Worm (Caenorhabditis elegans) whole organism, midembryonic: ENCODE measurements around the gene ttm-2.

Source experiments
- T22C8.4 ChIP-seq: fragments of 200-800 bp; sonication (Bioruptor generic); IDR thresholded peaks from 2 replicates; pipeline ENCODE4 v1.3.6; 2022; ENCODE audit warnings: missing genetic modification characterization, missing compliant biosample characterization
- cog-1 ChIP-seq: sonication (generic microtip); optimal IDR thresholded peaks from 2 replicates; lab custom pipeline; 2016; ENCODE audit warnings: missing genetic modification characterization, missing compliant biosample characterization
- flt-1 ChIP-seq: fragments of 200-800 bp; sonication (Bioruptor generic); IDR thresholded peaks from 2 replicates; pipeline ENCODE4 v1.3.6; 2022; ENCODE audit warnings: missing genetic modification characterization, missing compliant biosample characterization
- klf-2 ChIP-seq: fragments of 200-800 bp; sonication (Bioruptor generic); conservative IDR thresholded peaks from 2 replicates; pipeline ENCODE4 v1.3.6; 2022; ENCODE audit warnings: missing genetic modification reagents, missing genetic modification characterization, missing compliant biosample characterization
- med-1 ChIP-seq: sonication (generic microtip); optimal IDR thresholded peaks from 2 replicates; lab custom pipeline; 2017; ENCODE audit warnings: missing genetic modification characterization, mild to moderate bottlenecking, missing compliant biosample characterization, antibody characterized with exemption, missing genetic modification reagents; ENCODE audit not compliant: insufficient read depth
- ref-1 ChIP-seq: fragments of 200-800 bp; sonication (Bioruptor generic); conservative IDR thresholded peaks from 2 replicates; pipeline ENCODE4 v1.3.6; 2022; ENCODE audit warnings: missing genetic modification reagents, missing genetic modification characterization, missing compliant biosample characterization
- tab-1 ChIP-seq: fragments of 200-800 bp; sonication (Bioruptor generic); IDR thresholded peaks from 2 replicates; pipeline ENCODE4 v1.3.6; 2022; ENCODE audit warnings: missing genetic modification characterization, missing compliant biosample characterization
- ztf-23 ChIP-seq: fragments of 200-800 bp; sonication (Bioruptor generic); IDR thresholded peaks from 2 replicates; pipeline ENCODE4 v1.3.6; 2022; ENCODE audit warnings: missing genetic modification reagents, missing genetic modification characterization, missing compliant biosample characterization
- ztf-29 ChIP-seq: fragments of 200-800 bp; sonication (Bioruptor generic); IDR thresholded peaks from 2 replicates; pipeline ENCODE4 v1.3.6; 2022; ENCODE audit warnings: missing genetic modification reagents, missing genetic modification characterization, missing compliant biosample characterization

Gene ttm-2

ce11 chrII:4758462-4758861 lies 7.7 kb downstream of the ttm-2 start, which contains the start of gene F26G1.3:
TSS of gene F26G1.3 (plus strand) at chrII:4758762.
- no peak for TF ChIP-seq ztf-23 (GFP tag; lab: Robert Waterston, UW)
- no peak for TF ChIP-seq flt-1 (GFP tag; lab: Robert Waterston, UW)
- TF ChIP-seq cog-1 (tag; lab: Kevin White, UChicago) = no peak
- no peak for TF ChIP-seq tab-1 (GFP tag; lab: Robert Waterston, UW)
- TF ChIP-seq med-1 (GFP tag; lab: Kevin White, UChicago) = no peak

ce11 chrII:4756751-4757150 lies 9.4 kb downstream of the ttm-2 start, which contains the start of gene C27D9.2:
TSS of gene C27D9.2 (minus strand) at chrII:4756851.
- TF ChIP-seq cog-1 (tag; lab: Kevin White, UChicago) (no peak), ztf-23 (GFP tag; lab: Robert Waterston, UW) (no peak), flt-1 (GFP tag; lab: Robert Waterston, UW) (no peak), tab-1 (GFP tag; lab: Robert Waterston, UW) (no peak), med-1 (GFP tag; lab: Kevin White, UChicago) (no peak), ref-1 (no peak), klf-2 (GFP tag; lab: Robert Waterston, UW) (no peak), T22C8.4 (no peak), ztf-29 (no peak)

DNA sequence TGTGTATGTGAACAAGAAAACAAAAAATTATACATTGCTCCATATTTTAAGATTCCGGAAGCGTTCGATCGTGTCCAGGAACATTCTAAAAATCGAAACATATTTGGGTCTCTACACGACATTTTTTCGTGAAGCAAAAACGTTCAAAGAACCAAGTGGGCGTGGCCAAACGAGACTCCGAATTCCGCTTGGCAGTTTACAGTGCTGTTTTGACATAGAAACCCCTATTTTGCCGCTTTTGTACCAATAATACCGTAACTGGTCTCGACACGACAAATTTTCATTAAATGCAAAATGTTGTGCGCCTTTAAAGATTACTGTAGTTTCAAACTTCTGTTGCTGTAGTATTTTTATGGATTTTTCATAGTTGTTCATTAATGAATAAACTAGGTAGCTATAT lies 10.5 kb downstream of the ttm-2 start:
- TF ChIP-seq ref-1 = no peak
- no peak for TF ChIP-seq klf-2 (GFP tag; lab: Robert Waterston, UW)
- TF ChIP-seq T22C8.4 = no peak
- TF ChIP-seq cog-1 (tag; lab: Kevin White, UChicago) = no peak

DNA sequence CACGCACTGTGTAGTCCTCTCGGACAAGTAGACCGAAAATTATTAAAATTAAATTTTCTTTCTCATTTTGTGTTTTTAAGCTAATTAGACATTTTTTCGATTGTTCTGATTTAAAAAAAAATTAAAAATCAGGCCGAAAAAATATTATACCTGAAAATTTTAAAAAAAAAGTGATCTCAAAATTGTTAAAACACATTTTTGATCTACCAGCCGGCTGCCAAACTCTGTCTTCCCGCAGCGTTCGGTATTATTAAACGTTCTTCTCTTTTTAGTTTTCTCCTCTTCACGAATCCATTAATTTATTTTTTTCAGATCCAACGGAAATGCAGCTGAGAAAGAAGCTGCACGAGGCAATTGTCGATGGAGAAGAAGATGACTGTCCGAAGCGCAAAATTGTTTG lies 13.1 kb downstream of the ttm-2 start, which contains the start of gene C27D9.1:
Gene C27D9.1, plus strand, starts transcription at position 281 of the 400 bp plus-strand sequence.
- no peak for TF ChIP-seq ref-1
- no peak for TF ChIP-seq tab-1 (GFP tag; lab: Robert Waterston, UW)
- no peak for TF ChIP-seq ztf-29
- no peak for TF ChIP-seq ztf-23 (GFP tag; lab: Robert Waterston, UW)
- TF ChIP-seq cog-1 (tag; lab: Kevin White, UChicago) = no peak
- TF ChIP-seq T22C8.4 = no peak
- no peak for TF ChIP-seq klf-2 (GFP tag; lab: Robert Waterston, UW)
- TF ChIP-seq med-1 (GFP tag; lab: Kevin White, UChicago) = no peak
- TF ChIP-seq flt-1 (GFP tag; lab: Robert Waterston, UW) = no peak

DNA sequence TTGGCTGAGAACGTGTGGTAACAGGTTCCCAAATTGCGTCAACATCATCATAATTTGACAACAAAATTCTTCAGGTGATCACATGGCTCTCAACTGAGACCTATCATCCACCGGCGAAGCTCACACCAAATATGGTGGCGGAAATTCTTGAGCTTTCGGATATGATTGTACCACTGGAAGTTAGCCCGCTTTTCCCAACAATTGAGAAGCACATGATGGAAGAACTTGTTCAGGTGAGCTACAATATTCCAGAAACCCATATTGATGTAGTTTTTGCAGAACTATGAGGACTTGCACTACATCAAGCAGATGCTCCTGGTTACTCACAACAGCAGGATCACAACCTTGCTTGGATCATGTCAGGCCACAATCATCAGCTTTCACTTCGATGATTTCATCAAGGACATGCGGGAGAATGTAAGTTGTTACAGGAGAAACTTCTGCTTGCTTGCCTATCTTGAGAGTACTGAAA lies 13.9 kb downstream of the ttm-2 start, which contains the start of gene F41C3.1:
Gene F41C3.1, plus strand, starts transcription at position 51 of the 472 bp plus-strand sequence.
- TF ChIP-seq flt-1 (GFP tag; lab: Robert Waterston, UW) = no peak
- no peak for TF ChIP-seq med-1 (GFP tag; lab: Kevin White, UChicago)
- TF ChIP-seq ztf-23 (GFP tag; lab: Robert Waterston, UW) = no peak
- no peak for TF ChIP-seq klf-2 (GFP tag; lab: Robert Waterston, UW)
- no peak for TF ChIP-seq cog-1 (tag; lab: Kevin White, UChicago)
- TF ChIP-seq tab-1 (GFP tag; lab: Robert Waterston, UW) = no peak
- no peak for TF ChIP-seq ztf-29
- no peak for TF ChIP-seq ref-1
- no peak for TF ChIP-seq T22C8.4

- TF ChIP-seq tab-1 (GFP tag; lab: Robert Waterston, UW) (no peak), klf-2 (GFP tag; lab: Robert Waterston, UW) (no peak), T22C8.4 (no peak), med-1 (GFP tag; lab: Kevin White, UChicago) (no peak), ztf-29 (no peak), flt-1 (GFP tag; lab: Robert Waterston, UW) (no peak), ref-1 (no peak), cog-1 (tag; lab: Kevin White, UChicago) (no peak), ztf-23 (GFP tag; lab: Robert Waterston, UW) (no peak)
Observed at ce11 chrII:4749581-4749980, 16.6 kb downstream of the ttm-2 start, which contains the start of gene F41C3.2. TSS of gene F41C3.2 (plus strand) at chrII:4749968.

DNA sequence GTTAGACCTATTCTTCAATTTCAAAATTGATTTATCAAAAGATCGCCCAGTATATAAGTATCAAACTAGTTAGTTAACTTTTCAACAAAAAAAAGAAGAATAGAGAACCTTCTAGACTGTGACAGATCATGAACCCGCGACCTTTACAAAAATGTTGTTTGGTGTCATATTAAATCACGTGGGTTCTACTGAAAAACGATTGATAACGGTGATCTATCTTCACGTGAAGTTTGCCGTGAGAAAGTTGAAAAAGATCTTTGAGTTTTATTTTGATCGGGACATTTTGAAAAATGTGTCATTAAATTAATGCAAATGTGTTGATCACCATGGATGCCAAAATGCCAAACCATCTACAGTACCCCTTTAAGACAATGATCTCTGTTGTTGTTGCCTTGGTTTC lies 17.8 kb downstream of the ttm-2 start:
- no peak for TF ChIP-seq tab-1 (GFP tag; lab: Robert Waterston, UW)

ce11 chrII:4747697-4748096 lies 18.5 kb downstream of the ttm-2 start:
- TF ChIP-seq tab-1 (GFP tag; lab: Robert Waterston, UW) = no peak
- TF ChIP-seq T22C8.4 = no peak
- TF ChIP-seq ztf-23 (GFP tag; lab: Robert Waterston, UW) = no peak
- TF ChIP-seq med-1 (GFP tag; lab: Kevin White, UChicago) = no peak
- TF ChIP-seq cog-1 (tag; lab: Kevin White, UChicago) = no peak
- no peak for TF ChIP-seq ref-1
- no peak for TF ChIP-seq klf-2 (GFP tag; lab: Robert Waterston, UW)
- TF ChIP-seq flt-1 (GFP tag; lab: Robert Waterston, UW) = no peak
- no peak for TF ChIP-seq ztf-29

DNA sequence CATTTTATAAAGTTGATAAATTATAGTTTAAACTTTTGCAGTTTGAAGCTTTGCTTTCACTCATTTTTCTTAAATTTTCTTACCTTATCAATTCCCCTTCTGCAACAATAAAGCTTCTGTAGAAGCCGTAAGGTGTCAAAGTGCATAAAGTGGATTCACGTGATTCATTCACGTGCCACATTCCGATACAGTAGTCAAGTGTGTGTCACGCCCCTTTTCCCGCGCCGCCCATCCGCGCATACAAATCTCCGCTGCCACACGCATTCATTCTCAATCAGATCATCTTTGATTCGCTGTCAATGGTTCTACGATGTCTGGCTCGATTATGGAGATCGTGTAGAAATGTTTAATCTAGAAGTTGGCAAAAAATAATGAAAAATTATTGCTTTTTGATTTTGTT lies 19.1 kb downstream of the ttm-2 start:
- no peak for TF ChIP-seq flt-1 (GFP tag; lab: Robert Waterston, UW)
- TF ChIP-seq cog-1 (tag; lab: Kevin White, UChicago) = no peak
- TF ChIP-seq ztf-29 = no peak
- TF ChIP-seq T22C8.4 = no peak
- TF ChIP-seq med-1 (GFP tag; lab: Kevin White, UChicago) = no peak
- no peak for TF ChIP-seq ztf-23 (GFP tag; lab: Robert Waterston, UW)
- TF ChIP-seq ref-1 = no peak
- TF ChIP-seq klf-2 (GFP tag; lab: Robert Waterston, UW) = no peak
- no peak for TF ChIP-seq tab-1 (GFP tag; lab: Robert Waterston, UW)

ce11 chrII:4745281-4745680 lies 20.9 kb downstream of the ttm-2 start:
- no peak for TF ChIP-seq ref-1
